Worm (Caenorhabditis elegans) whole organism, L2 larva: Measurements from ENCODE around the gene gst-1.

Source experiments
- Y55F3AM.14 ChIP-seq: fragments of 200-800 bp; sonication (Bioruptor generic); optimal IDR thresholded peaks from 2 replicates; lab custom pipeline; 2018; ENCODE audit warnings: mild to moderate bottlenecking, missing genetic modification characterization, missing compliant biosample characterization
- ama-1 ChIP-seq: fragments of 150-350 bp; optimal IDR thresholded peaks from 2 replicates; lab custom pipeline; 2018; ENCODE audit warnings: inconsistent platforms
- blmp-1 ChIP-seq: sonication (generic microtip); optimal IDR thresholded peaks from 2 replicates; lab custom pipeline; 2017; ENCODE audit warnings: missing genetic modification characterization, mild to moderate bottlenecking, missing compliant biosample characterization, antibody characterized with exemption, moderate library complexity; ENCODE audit not compliant: insufficient read depth
- lin-13 ChIP-seq: fragments of 150-350 bp; optimal IDR thresholded peaks from 2 replicates; lab custom pipeline; 2014; ENCODE audit warnings: missing biosample characterization, missing genetic modification reagents, missing genetic modification characterization
- nhr-12 ChIP-seq: fragments of 150-350 bp; optimal IDR thresholded peaks from 2 replicates; lab custom pipeline; 2014; ENCODE audit warnings: missing biosample characterization, missing genetic modification characterization
- sem-4 ChIP-seq: fragments of 150-350 bp; optimal IDR thresholded peaks from 2 replicates; lab custom pipeline; 2014; ENCODE audit warnings: missing biosample characterization, missing genetic modification reagents, missing genetic modification characterization
- skn-1 ChIP-seq: sonication (generic microtip); optimal IDR thresholded peaks from 2 replicates; lab custom pipeline; 2017; ENCODE audit warnings: missing biosample characterization, missing genetic modification characterization
- snpc-4 ChIP-seq: fragments of 150-350 bp; optimal IDR thresholded peaks from 2 replicates; lab custom pipeline; 2014; ENCODE audit warnings: missing biosample characterization, missing genetic modification characterization
- unc-39 ChIP-seq: fragments of 150-350 bp; optimal IDR thresholded peaks from 2 replicates; lab custom pipeline; 2014; ENCODE audit warnings: missing biosample characterization, missing genetic modification characterization
- unc-62 ChIP-seq: fragments of 150-350 bp; optimal IDR thresholded peaks from 2 replicates; lab custom pipeline; 2014; ENCODE audit warnings: missing biosample characterization, missing genetic modification reagents, missing genetic modification characterization

DNA sequence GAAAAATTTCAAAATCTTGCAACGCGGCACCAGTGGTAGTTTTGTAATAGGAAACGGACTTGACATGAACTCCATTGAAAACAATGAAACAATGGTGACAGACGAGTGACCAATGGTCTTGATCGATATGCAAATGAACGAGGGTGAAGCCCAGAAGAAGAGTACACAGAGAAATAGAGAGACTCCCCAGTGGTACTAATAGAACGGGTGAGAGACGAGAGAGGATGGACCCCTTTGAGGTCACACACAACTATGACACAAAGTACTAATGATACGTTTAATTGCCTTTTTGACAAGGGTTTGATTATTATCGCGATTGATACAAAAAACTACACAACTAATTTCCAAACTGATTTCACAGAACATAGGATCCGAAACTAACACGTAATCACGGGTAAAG, 49.1 kb upstream of the gst-1 start, which contains the start of gene F59B2.8:
- no peak for TF ChIP-seq ama-1
- no peak for TF ChIP-seq Y55F3AM.14 (GFP tag; lab: Kevin White, UChicago)
- TF ChIP-seq unc-62 (GFP tag; lab: Kevin White, UChicago): no peak
- TF ChIP-seq skn-1: no peak
- no peak for TF ChIP-seq nhr-12 (tag; lab: Kevin White, UChicago)
- no peak for TF ChIP-seq unc-39 (tag; lab: Kevin White, UChicago)
- no peak for TF ChIP-seq lin-13 (GFP tag; lab: Kevin White, UChicago)
- no peak for TF ChIP-seq snpc-4 (tag; lab: Kevin White, UChicago)
- no peak for TF ChIP-seq sem-4 (tag; lab: Kevin White, UChicago)
- no peak for TF ChIP-seq blmp-1
